Worm (Caenorhabditis elegans) whole organism, early embryonic: ENCODE measurements around the gene srz-18.

ENCODE experiments used
- B0310.2 ChIP-seq: sonication (generic microtip); optimal IDR thresholded peaks from 2 replicates; lab custom pipeline; 2016; ENCODE audit warnings: mild to moderate bottlenecking, missing genetic modification characterization, missing compliant biosample characterization
- F13C5.2 ChIP-seq: sonication (generic microtip); optimal IDR thresholded peaks from 2 replicates; lab custom pipeline; 2017; ENCODE audit warnings: mild to moderate bottlenecking, missing genetic modification characterization, inconsistent platforms, missing compliant biosample characterization
- aly-1 ChIP-seq: sonication (generic microtip); optimal IDR thresholded peaks from 2 replicates; lab custom pipeline; 2016; ENCODE audit warnings: missing genetic modification characterization, missing compliant biosample characterization
- ama-1 ChIP-seq: fragments of 150-350 bp; optimal IDR thresholded peaks from 2 replicates; lab custom pipeline; 2014
- ceh-36 ChIP-seq: sonication (generic microtip); optimal IDR thresholded peaks from 2 replicates; lab custom pipeline; 2016; ENCODE audit warnings: missing genetic modification characterization, inconsistent platforms, missing compliant biosample characterization
- ets-7 ChIP-seq: sonication (generic microtip); optimal IDR thresholded peaks from 2 replicates; lab custom pipeline; 2016; ENCODE audit warnings: missing genotype, missing genetic modification characterization, missing compliant biosample characterization
- flt-1 ChIP-seq: fragments of 200-800 bp; sonication (Bioruptor generic); IDR thresholded peaks from 2 replicates; pipeline ENCODE4 v1.3.6; 2022; ENCODE audit warnings: missing genetic modification characterization, missing compliant biosample characterization
- hmbx-1 ChIP-seq: sonication (generic microtip); optimal IDR thresholded peaks from 2 replicates; lab custom pipeline; 2016; ENCODE audit warnings: mild to moderate bottlenecking, missing genetic modification characterization, missing compliant biosample characterization
- hmg-4 ChIP-seq: fragments of 200-800 bp; sonication (Bioruptor generic); optimal IDR thresholded peaks from 2 replicates; lab custom pipeline; 2018; ENCODE audit warnings: mild to moderate bottlenecking, missing genetic modification characterization, missing compliant biosample characterization
- hnd-1 ChIP-seq: sonication (generic microtip); optimal IDR thresholded peaks from 2 replicates; lab custom pipeline; 2016; ENCODE audit warnings: missing genetic modification characterization, missing compliant biosample characterization
- pes-1 ChIP-seq: fragments of 200-800 bp; sonication (Bioruptor generic); IDR thresholded peaks from 2 replicates; pipeline ENCODE4 v1.3.6; 2022; ENCODE audit warnings: missing genetic modification reagents, missing genetic modification characterization, missing compliant biosample characterization
- scrt-1 ChIP-seq: fragments of 200-800 bp; sonication (Bioruptor generic); IDR thresholded peaks from 2 replicates; pipeline ENCODE4 v1.3.6; 2022; ENCODE audit warnings: missing genetic modification characterization, missing compliant biosample characterization
- sea-1 ChIP-seq: fragments of 200-800 bp; sonication (Bioruptor generic); conservative IDR thresholded peaks from 2 replicates; pipeline ENCODE4 v1.3.6; 2022; ENCODE audit warnings: missing genetic modification characterization, missing compliant biosample characterization
- tbx-11 ChIP-seq: fragments of 200-800 bp; sonication (Bioruptor generic); IDR thresholded peaks from 2 replicates; pipeline ENCODE4 v1.3.6; 2022; ENCODE audit warnings: missing genetic modification characterization, missing compliant biosample characterization
- tbx-37 ChIP-seq: fragments of 200-800 bp; sonication (Bioruptor generic); conservative IDR thresholded peaks from 2 replicates; pipeline ENCODE4 v1.3.6; 2022; ENCODE audit warnings: missing genetic modification reagents, missing genetic modification characterization, missing compliant biosample characterization
- tra-4 ChIP-seq: sonication (generic microtip); optimal IDR thresholded peaks from 2 replicates; lab custom pipeline; 2017; ENCODE audit warnings: missing genetic modification characterization, missing compliant biosample characterization

Gene srz-18

DNA sequence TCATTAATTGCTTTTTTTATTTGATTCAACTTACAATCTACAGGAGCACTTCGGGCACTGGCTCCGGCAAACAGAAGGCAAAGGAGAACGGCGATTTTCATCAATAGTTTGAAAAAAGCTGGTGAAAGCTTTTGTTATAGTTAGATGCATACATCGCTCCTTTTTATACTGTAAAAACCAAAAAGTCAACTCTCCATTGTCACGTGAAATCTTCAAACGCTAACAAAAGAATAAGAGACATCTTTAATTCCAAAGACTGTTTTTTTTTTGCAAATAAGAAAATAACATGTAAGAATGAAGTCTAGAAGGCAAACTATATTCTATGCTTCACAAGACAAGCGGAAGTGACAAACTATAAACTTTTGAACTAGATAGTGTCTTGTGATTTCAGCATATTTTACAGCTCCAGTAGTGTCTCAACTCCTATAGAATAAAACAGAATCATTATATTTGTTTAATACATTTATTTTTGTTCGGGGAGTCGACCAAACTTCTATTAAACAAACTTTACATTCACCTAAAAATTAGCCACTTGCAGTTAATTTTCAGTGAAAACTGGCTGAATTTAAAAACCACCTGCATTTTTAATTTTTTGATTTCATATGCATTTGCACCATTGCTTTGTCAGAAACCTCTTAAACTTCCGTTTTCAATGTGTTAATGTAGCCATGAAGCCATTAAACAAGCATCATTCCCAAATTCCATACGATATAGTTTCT, at the start of gene srz-18, which contains the start of gene F46B3.9:
Gene srz-18 (plus strand): TSS at position 669 of the 719 bp plus-strand sequence.
Gene F46B3.9 (minus strand): TSS at position 101 of the 719 bp plus-strand sequence.
- no peak for TF ChIP-seq pes-1 (GFP tag; lab: Robert Waterston, UW)
- no peak for TF ChIP-seq tra-4
- TF ChIP-seq B0310.2: no peak
- no peak for TF ChIP-seq aly-1 (tag; lab: Kevin White, UChicago)

DNA sequence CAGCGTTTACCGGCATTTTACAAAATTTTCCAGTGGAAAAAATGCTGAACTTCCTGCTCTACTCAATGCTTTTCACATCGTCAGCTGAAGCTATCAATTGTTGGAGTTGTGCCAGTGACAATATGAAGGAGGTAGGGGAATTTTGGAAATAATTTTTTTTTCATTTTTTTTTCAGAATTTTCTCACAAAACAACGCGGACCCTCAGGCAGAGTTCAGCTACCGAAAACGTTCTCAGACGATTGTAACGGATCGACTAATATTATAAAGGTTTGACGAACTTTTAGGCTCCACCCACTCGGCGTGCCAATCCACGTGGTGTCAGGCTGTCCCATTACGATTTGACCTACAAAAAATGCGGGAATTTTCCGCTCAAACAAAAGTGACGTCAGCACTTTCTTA, 47.0 kb upstream of the srz-18 start, which contains the start of gene F26F2.8:
Gene F26F2.8 (plus strand): TSS at position 13 of the 400 bp plus-strand sequence.
- TF ChIP-seq ama-1 (lab: Kevin White, UChicago): no peak
- TF ChIP-seq tbx-11: no peak
- no peak for TF ChIP-seq tbx-37 (GFP tag; lab: Robert Waterston, UW)
- TF ChIP-seq scrt-1: no peak
- no peak for TF ChIP-seq ets-7 (tag; lab: Kevin White, UChicago)
- TF ChIP-seq hmbx-1 (tag; lab: Kevin White, UChicago): no peak
- TF ChIP-seq hnd-1 (tag; lab: Kevin White, UChicago): no peak
- no peak for TF ChIP-seq pes-1 (GFP tag; lab: Robert Waterston, UW)
- no peak for TF ChIP-seq sea-1 (GFP tag; lab: Robert Waterston, UW)
- no peak for TF ChIP-seq B0310.2
- no peak for TF ChIP-seq flt-1 (GFP tag; lab: Robert Waterston, UW)
- TF ChIP-seq hmg-4 (GFP tag; lab: Kevin White, UChicago): no peak
- TF ChIP-seq ceh-36 (tag; lab: Kevin White, UChicago): no peak
- no peak for TF ChIP-seq tra-4
- TF ChIP-seq aly-1 (tag; lab: Kevin White, UChicago): no peak

DNA sequence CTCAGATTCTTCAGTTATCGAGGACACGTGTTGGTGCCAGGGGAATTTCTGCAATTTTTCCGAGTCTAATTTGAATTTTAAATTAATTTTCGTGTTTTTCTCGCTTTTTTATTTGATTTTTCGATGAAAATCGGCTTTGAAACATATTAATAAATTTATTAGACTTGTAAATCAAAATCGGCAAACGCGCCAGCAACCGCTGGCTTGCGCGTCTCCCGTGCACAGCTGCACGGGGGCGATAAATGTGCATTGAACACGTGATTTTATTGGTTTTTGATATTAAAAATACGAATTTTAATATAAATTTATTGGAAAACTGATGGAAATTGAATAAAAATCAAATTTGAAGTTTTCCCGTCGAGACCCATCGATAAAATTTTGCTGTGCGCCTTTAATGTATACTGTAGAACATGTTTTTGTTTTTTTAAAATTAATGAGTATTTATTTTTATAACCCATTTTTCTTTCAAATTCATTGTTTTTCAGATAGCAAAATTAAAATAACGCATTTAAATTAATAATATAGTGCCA, 45.9 kb upstream of the srz-18 start, which contains the start of gene F26F2.7:
Gene F26F2.7 (plus strand): TSS at position 480 of the 530 bp plus-strand sequence.
- TF ChIP-seq F13C5.2 (tag; lab: Kevin White, UChicago) (peak; percentile 76), pes-1 (GFP tag; lab: Robert Waterston, UW) (0 out of 2 replicates have a peak, but pooled peaks have one; percentile 42), tbx-37 (GFP tag; lab: Robert Waterston, UW) (0 out of 2 replicates have a peak, but pooled peaks have one; percentile 19), aly-1 (tag; lab: Kevin White, UChicago) (no peak), ceh-36 (tag; lab: Kevin White, UChicago) (no peak), tbx-11 (0 out of 2 replicates have a peak, but pooled peaks have one; percentile 18), tra-4 (no peak), hmg-4 (GFP tag; lab: Kevin White, UChicago) (peak; percentile 32)

DNA sequence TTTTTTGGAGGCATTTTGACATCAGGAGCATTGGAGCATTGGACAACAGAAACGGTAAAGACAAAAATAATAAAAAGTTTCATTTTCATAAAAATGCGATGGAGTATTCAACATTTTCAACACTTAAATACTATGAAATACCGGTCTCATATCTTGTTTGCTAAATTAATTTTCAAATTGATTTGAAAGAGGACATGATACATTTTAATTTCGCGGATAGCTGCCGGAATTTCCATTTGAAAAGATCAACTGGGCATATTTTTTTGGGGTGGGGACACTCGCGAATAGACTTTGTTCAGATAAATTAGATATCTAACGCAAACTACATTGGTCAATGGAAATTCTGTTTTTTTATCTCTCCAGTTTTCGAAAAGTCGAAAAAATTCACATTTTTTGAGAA, 31.8 kb upstream of the srz-18 start, which contains the start of gene F26F2.10:
Gene F26F2.10 (minus strand): TSS at position 101 of the 400 bp plus-strand sequence.
- no peak for TF ChIP-seq F13C5.2 (tag; lab: Kevin White, UChicago)
- TF ChIP-seq sea-1 (GFP tag; lab: Robert Waterston, UW): no peak
- TF ChIP-seq ceh-36 (tag; lab: Kevin White, UChicago): no peak
- TF ChIP-seq scrt-1: no peak
- TF ChIP-seq ama-1 (lab: Kevin White, UChicago): no peak
- no peak for TF ChIP-seq flt-1 (GFP tag; lab: Robert Waterston, UW)
- no peak for TF ChIP-seq hmbx-1 (tag; lab: Kevin White, UChicago)
- no peak for TF ChIP-seq tra-4
- TF ChIP-seq aly-1 (tag; lab: Kevin White, UChicago): no peak
- no peak for TF ChIP-seq tbx-37 (GFP tag; lab: Robert Waterston, UW)

DNA sequence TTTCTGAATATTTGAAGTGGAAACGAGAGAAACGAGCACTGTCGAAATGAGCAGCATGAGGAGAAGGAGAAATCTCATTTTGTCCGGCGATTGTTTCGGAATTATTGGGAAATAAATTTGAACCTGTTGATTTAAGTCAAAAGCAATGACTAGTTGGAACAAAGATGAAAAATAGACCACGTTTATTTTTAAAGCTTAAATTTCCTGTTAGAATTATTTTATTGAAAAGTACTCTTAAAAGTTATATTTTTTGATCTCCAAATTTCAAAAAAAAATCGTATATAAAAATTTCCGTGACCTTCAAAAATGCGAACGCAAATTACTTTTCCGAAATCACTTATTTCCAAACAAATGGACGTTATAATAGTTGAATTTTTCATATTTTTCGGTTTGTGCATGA, 30.9 kb upstream of the srz-18 start, which contains the start of gene F26F2.11:
Gene F26F2.11 (minus strand): TSS at position 101 of the 400 bp plus-strand sequence.
- no peak for TF ChIP-seq pes-1 (GFP tag; lab: Robert Waterston, UW)
- TF ChIP-seq ets-7 (tag; lab: Kevin White, UChicago): no peak
- TF ChIP-seq F13C5.2 (tag; lab: Kevin White, UChicago): no peak
- TF ChIP-seq sea-1 (GFP tag; lab: Robert Waterston, UW): no peak
- no peak for TF ChIP-seq hnd-1 (tag; lab: Kevin White, UChicago)
- no peak for TF ChIP-seq ceh-36 (tag; lab: Kevin White, UChicago)

DNA sequence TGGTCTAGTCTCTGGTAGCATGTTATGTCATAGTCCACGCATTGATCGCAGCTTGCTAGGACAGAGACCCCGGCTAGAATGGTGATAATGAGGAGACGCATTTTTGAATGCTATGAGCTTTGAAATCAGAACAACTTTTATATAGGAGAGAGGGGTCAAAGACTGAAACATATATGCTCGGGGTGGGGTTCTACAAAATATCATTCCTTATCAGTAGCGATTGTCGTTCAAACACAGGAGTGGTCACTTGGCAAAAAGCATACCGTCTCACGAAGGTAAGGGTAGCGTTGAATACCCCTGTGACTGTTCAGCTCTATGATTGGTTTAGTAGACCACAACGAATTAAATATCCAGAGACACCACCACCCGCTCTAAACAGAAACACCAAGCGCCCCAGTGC, 29.4 kb upstream of the srz-18 start, which contains the start of gene F46B3.1:
Gene F46B3.1 (minus strand): TSS at position 101 of the 400 bp plus-strand sequence.
- TF ChIP-seq ama-1 (lab: Kevin White, UChicago) (no peak), F13C5.2 (tag; lab: Kevin White, UChicago) (no peak), B0310.2 (no peak)

DNA sequence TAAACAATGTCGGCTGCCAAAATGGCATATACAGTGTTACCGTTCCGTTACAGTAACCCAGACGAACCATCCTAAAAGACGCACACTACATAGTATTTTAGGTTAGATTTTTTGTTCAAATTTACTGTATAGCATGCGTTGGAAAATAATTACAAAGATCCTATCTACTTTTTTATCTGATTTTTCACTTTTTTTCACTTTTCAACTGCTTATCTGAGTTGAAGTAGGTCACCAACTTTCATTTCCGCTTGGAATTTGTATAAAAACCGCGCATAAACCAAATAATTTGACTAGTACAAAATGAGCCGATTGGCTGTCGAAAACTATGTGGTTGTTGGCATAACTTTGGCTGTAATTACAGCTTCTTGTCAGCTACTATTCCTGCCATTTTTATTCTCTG, 26.7 kb upstream of the srz-18 start, which contains the start of gene col-163:
Gene col-163 (plus strand): TSS at position 301 of the 400 bp plus-strand sequence.
- no peak for TF ChIP-seq hmbx-1 (tag; lab: Kevin White, UChicago)
- TF ChIP-seq tbx-37 (GFP tag; lab: Robert Waterston, UW): no peak
- no peak for TF ChIP-seq B0310.2
- TF ChIP-seq F13C5.2 (tag; lab: Kevin White, UChicago): no peak
- no peak for TF ChIP-seq pes-1 (GFP tag; lab: Robert Waterston, UW)
- TF ChIP-seq sea-1 (GFP tag; lab: Robert Waterston, UW): no peak
- no peak for TF ChIP-seq ama-1 (lab: Kevin White, UChicago)
- TF ChIP-seq tra-4: no peak
- TF ChIP-seq tbx-11: no peak
- TF ChIP-seq flt-1 (GFP tag; lab: Robert Waterston, UW): no peak
- no peak for TF ChIP-seq aly-1 (tag; lab: Kevin White, UChicago)
- TF ChIP-seq ceh-36 (tag; lab: Kevin White, UChicago): no peak
- no peak for TF ChIP-seq hmg-4 (GFP tag; lab: Kevin White, UChicago)
- TF ChIP-seq hnd-1 (tag; lab: Kevin White, UChicago): no peak
- TF ChIP-seq scrt-1: no peak
